Worm (Caenorhabditis elegans) whole organism, L1 larva: Measurements from ENCODE around the gene uba-1.

ENCODE experiments used
- egl-27 ChIP-seq, 2 experiments: fragments of 150-350 bp in 1 of 2; sonication (generic microtip); optimal IDR thresholded peaks; 3 replicates each; lab custom pipeline; 2017 to 2018; ENCODE audit warnings: missing biosample characterization in 2 of 2, missing genetic modification characterization in 2 of 2, missing genetic modification reagents in 2 of 2
- pqm-1 ChIP-seq: sonication (generic microtip); optimal IDR thresholded peaks from 3 replicates; lab custom pipeline; 2017; ENCODE audit warnings: missing biosample characterization, missing genetic modification characterization
- unc-130 ChIP-seq: fragments of 150-350 bp; optimal IDR thresholded peaks from 2 replicates; lab custom pipeline; 2017; ENCODE audit warnings: missing biosample characterization, missing genetic modification characterization, inconsistent platforms

ce11 chrIV:9994895-9995394 is at the start of gene uba-1:
- TF ChIP-seq pqm-1 (tag; lab: Kevin White, UChicago) (no peak), unc-130 (tag; lab: Kevin White, UChicago) (no peak), egl-27 (tag; optimal IDR thresholded peaks at IDR 0.05; lab: Kevin White, UChicago) (no peak)
